Worm (Caenorhabditis elegans) whole organism, mixed stage, embryonic: ENCODE data around the gene pdl-1.

Experiments
- M03D4.4 ChIP-seq: sonication (generic microtip); optimal IDR thresholded peaks from 2 replicates; lab custom pipeline; 2017; ENCODE audit warnings: mild to moderate bottlenecking, missing genetic modification characterization, missing compliant biosample characterization
- bed-3 ChIP-seq: fragments of 200-800 bp; sonication (Bioruptor generic); optimal IDR thresholded peaks from 3 replicates; lab custom pipeline; 2018; ENCODE audit warnings: mild to moderate bottlenecking, missing genetic modification characterization, moderate library complexity, missing compliant biosample characterization
- ceh-39 ChIP-seq: fragments of 150-350 bp; optimal IDR thresholded peaks from 2 replicates; lab custom pipeline; 2014; ENCODE audit warnings: missing biosample characterization, missing genetic modification characterization
- ceh-43 ChIP-seq: fragments of 200-800 bp; sonication (Bioruptor generic); optimal IDR thresholded peaks from 2 replicates; lab custom pipeline; 2018; ENCODE audit warnings: mild to moderate bottlenecking, missing genetic modification characterization, moderate library complexity, missing compliant biosample characterization
- ceh-83 ChIP-seq: fragments of 200-800 bp; sonication (Bioruptor generic); optimal IDR thresholded peaks from 2 replicates; lab custom pipeline; 2018; ENCODE audit warnings: mild to moderate bottlenecking, missing genetic modification characterization, missing compliant biosample characterization
- ces-1 ChIP-seq: fragments of 150-350 bp; optimal IDR thresholded peaks from 2 replicates; lab custom pipeline; 2014; ENCODE audit warnings: missing biosample characterization, missing genetic modification reagents, missing genetic modification characterization
- cnd-1 ChIP-seq: fragments of 200-800 bp; sonication (Bioruptor generic); optimal IDR thresholded peaks from 2 replicates; lab custom pipeline; 2018; ENCODE audit warnings: mild to moderate bottlenecking, missing genetic modification characterization, missing compliant biosample characterization
- drap-1 ChIP-seq: fragments of 200-800 bp; sonication (Bioruptor generic); optimal IDR thresholded peaks from 3 replicates; lab custom pipeline; 2018; ENCODE audit warnings: mild to moderate bottlenecking, missing genetic modification characterization, missing compliant biosample characterization
- elt-1 ChIP-seq: sonication (generic microtip); optimal IDR thresholded peaks from 2 replicates; lab custom pipeline; 2017; ENCODE audit warnings: missing genetic modification characterization, mild to moderate bottlenecking, missing compliant biosample characterization, antibody characterized with exemption, moderate library complexity, borderline replicate concordance; ENCODE audit not compliant: insufficient read depth
- elt-3 ChIP-seq: fragments of 150-350 bp; optimal IDR thresholded peaks from 2 replicates; lab custom pipeline; 2014; ENCODE audit warnings: missing biosample characterization, missing genetic modification characterization
- flh-1 ChIP-seq: fragments of 200-800 bp; sonication (Bioruptor generic); optimal IDR thresholded peaks from 2 replicates; lab custom pipeline; 2018; ENCODE audit warnings: mild to moderate bottlenecking, missing genetic modification characterization, moderate library complexity, missing compliant biosample characterization
- ham-2 ChIP-seq: fragments of 200-800 bp; sonication (Bioruptor generic); optimal IDR thresholded peaks from 2 replicates; lab custom pipeline; 2018; ENCODE audit warnings: mild to moderate bottlenecking, missing genetic modification characterization, missing compliant biosample characterization
- hlh-1 ChIP-seq: fragments of 150-350 bp; optimal IDR thresholded peaks from 2 replicates; lab custom pipeline; 2014; ENCODE audit warnings: missing biosample characterization, missing genetic modification reagents, missing genetic modification characterization
- lin-13 ChIP-seq: fragments of 150-350 bp; optimal IDR thresholded peaks from 2 replicates; lab custom pipeline; 2014; ENCODE audit warnings: missing biosample characterization, missing genetic modification characterization
- lin-32 ChIP-seq: fragments of 200-800 bp; sonication (Bioruptor generic); optimal IDR thresholded peaks from 2 replicates; lab custom pipeline; 2018; ENCODE audit warnings: mild to moderate bottlenecking, missing genetic modification characterization, missing compliant biosample characterization
- lsy-2 ChIP-seq: fragments of 150-350 bp; optimal IDR thresholded peaks from 2 replicates; lab custom pipeline; 2014; ENCODE audit warnings: missing biosample characterization, missing genetic modification characterization
- mab-5 ChIP-seq: fragments of 150-350 bp; optimal IDR thresholded peaks from 2 replicates; lab custom pipeline; 2014; ENCODE audit warnings: missing biosample characterization, missing genetic modification characterization
- mep-1 ChIP-seq: fragments of 150-350 bp; optimal IDR thresholded peaks from 2 replicates; lab custom pipeline; 2017; ENCODE audit warnings: missing biosample characterization, missing genetic modification reagents, missing genetic modification characterization, inconsistent platforms
- mls-2 ChIP-seq: sonication (generic microtip); optimal IDR thresholded peaks from 2 replicates; lab custom pipeline; 2016; ENCODE audit warnings: mild to moderate bottlenecking, missing genetic modification characterization, moderate library complexity, missing compliant biosample characterization
- nhr-2 ChIP-seq: fragments of 150-350 bp; optimal IDR thresholded peaks from 2 replicates; lab custom pipeline; 2014; ENCODE audit warnings: missing biosample characterization, missing genetic modification characterization
- nhr-237 ChIP-seq: fragments of 150-350 bp; optimal IDR thresholded peaks from 2 replicates; lab custom pipeline; 2014; ENCODE audit warnings: missing biosample characterization, missing genetic modification characterization
- nhr-28 ChIP-seq: fragments of 150-350 bp; optimal IDR thresholded peaks from 2 replicates; lab custom pipeline; 2014; ENCODE audit warnings: missing biosample characterization, missing genetic modification characterization
- nhr-76 ChIP-seq: sonication (generic microtip); optimal IDR thresholded peaks from 2 replicates; lab custom pipeline; 2017; ENCODE audit warnings: missing biosample characterization, missing genetic modification characterization
- sem-2 ChIP-seq: fragments of 200-800 bp; sonication (Bioruptor generic); optimal IDR thresholded peaks from 2 replicates; lab custom pipeline; 2018; ENCODE audit warnings: mild to moderate bottlenecking, missing genetic modification characterization, missing compliant biosample characterization
- snpc-4 ChIP-seq: fragments of 150-350 bp; optimal IDR thresholded peaks from 2 replicates; lab custom pipeline; 2014; ENCODE audit warnings: missing biosample characterization, missing genetic modification characterization
- unc-120 ChIP-seq: sonication (generic microtip); optimal IDR thresholded peaks from 2 replicates; lab custom pipeline; 2017; ENCODE audit warnings: missing genetic modification characterization, missing compliant biosample characterization; ENCODE audit not compliant: poor library complexity, severe bottlenecking
- unc-39 ChIP-seq: fragments of 150-350 bp; optimal IDR thresholded peaks from 2 replicates; lab custom pipeline; 2014; ENCODE audit warnings: missing biosample characterization, missing genetic modification characterization
- unc-62 ChIP-seq: fragments of 150-350 bp; optimal IDR thresholded peaks from 2 replicates; lab custom pipeline; 2014; ENCODE audit warnings: missing biosample characterization, missing genetic modification reagents, missing genetic modification characterization
- zip-8 ChIP-seq: fragments of 150-350 bp; optimal IDR thresholded peaks from 2 replicates; lab custom pipeline; 2014; ENCODE audit warnings: missing biosample characterization, missing genetic modification characterization

Gene pdl-1

ce11 chrII:7166768-7167167 is 16.8 kb upstream of the pdl-1 start:
- no peak for TF ChIP-seq hlh-1 (tag; lab: Kevin White, UChicago)
- no peak for TF ChIP-seq elt-1 (tag; lab: Kevin White, UChicago)
- no peak for TF ChIP-seq nhr-76
- no peak for TF ChIP-seq ham-2

ce11 chrII:7168712-7169111 is 14.9 kb upstream of the pdl-1 start, which contains the start of gene col-36:
TSS of gene col-36 (minus strand) at chrII:7168812.
- TF ChIP-seq bed-3 (no peak), unc-120 (tag; lab: Kevin White, UChicago) (no peak), unc-62 (GFP tag; lab: Kevin White, UChicago) (no peak), mls-2 (no peak), nhr-76 (no peak), nhr-2 (tag; lab: Kevin White, UChicago) (no peak), ceh-83 (GFP tag; lab: Kevin White, UChicago) (no peak), lin-32 (GFP tag; lab: Kevin White, UChicago) (no peak), elt-3 (tag; lab: Kevin White, UChicago) (no peak), unc-39 (tag; lab: Kevin White, UChicago) (no peak), nhr-28 (tag; lab: Kevin White, UChicago) (no peak), sem-2 (GFP tag; lab: Kevin White, UChicago) (no peak)

- no peak for TF ChIP-seq nhr-237 (tag; lab: Kevin White, UChicago)
- TF ChIP-seq lsy-2 (tag; lab: Kevin White, UChicago), result no peak
- TF ChIP-seq mab-5, result no peak
- no peak for TF ChIP-seq flh-1 (GFP tag; lab: Kevin White, UChicago)
- no peak for TF ChIP-seq hlh-1 (tag; lab: Kevin White, UChicago)
- TF ChIP-seq zip-8 (tag; lab: Kevin White, UChicago), result no peak
- TF ChIP-seq mep-1, result no peak
- no peak for TF ChIP-seq lin-32 (GFP tag; lab: Kevin White, UChicago)
- TF ChIP-seq elt-1 (tag; lab: Kevin White, UChicago), result no peak
- no peak for TF ChIP-seq ceh-39
- TF ChIP-seq drap-1 (GFP tag; lab: Kevin White, UChicago), result no peak
- no peak for TF ChIP-seq lin-13
- TF ChIP-seq cnd-1, result no peak
- no peak for TF ChIP-seq unc-120 (tag; lab: Kevin White, UChicago)
- no peak for TF ChIP-seq ceh-43 (GFP tag; lab: Kevin White, UChicago)
- TF ChIP-seq mls-2, result no peak
- TF ChIP-seq nhr-76, result no peak
- no peak for TF ChIP-seq M03D4.4 (tag; lab: Kevin White, UChicago)
- no peak for TF ChIP-seq ham-2
- no peak for TF ChIP-seq unc-62 (GFP tag; lab: Kevin White, UChicago)
Measured at ce11 chrII:7171305-7171998, 12.1 kb upstream of the pdl-1 start, which contains the start of gene dyf-13. TSS of gene dyf-13 (minus strand) at chrII:7171355.

ce11 chrII:7174843-7175242 is 8.8 kb upstream of the pdl-1 start, which contains the start of gene glc-4:
TSS of gene glc-4 (minus strand) at chrII:7174943.
- TF ChIP-seq unc-120 (tag; lab: Kevin White, UChicago) (no peak), ceh-43 (GFP tag; lab: Kevin White, UChicago) (no peak), mab-5 (no peak), lin-32 (GFP tag; lab: Kevin White, UChicago) (no peak), mep-1 (no peak), unc-39 (tag; lab: Kevin White, UChicago) (no peak), cnd-1 (no peak), sem-2 (GFP tag; lab: Kevin White, UChicago) (no peak), elt-1 (tag; lab: Kevin White, UChicago) (no peak), ces-1 (GFP tag; lab: Kevin White, UChicago) (no peak)

ce11 chrII:7176108-7176507 is 7.5 kb upstream of the pdl-1 start:
- TF ChIP-seq M03D4.4 (tag; lab: Kevin White, UChicago) (no peak), elt-3 (tag; lab: Kevin White, UChicago) (no peak), mls-2 (no peak), ces-1 (GFP tag; lab: Kevin White, UChicago) (peak; percentile 66), elt-1 (tag; lab: Kevin White, UChicago) (no peak), unc-120 (tag; lab: Kevin White, UChicago) (no peak), snpc-4 (tag; lab: Kevin White, UChicago) (no peak)
- TF ChIP-seq, all 35 proteins: peak for 1
